Fruit fly (Drosophila melanogaster) whole organism, embryonic: Measurements from ENCODE around the gene Liprin-beta.

Experiments
- Atf-2 ChIP-seq: fragments of 200-800 bp; sonication (Bioruptor generic); optimal IDR thresholded peaks from 2 replicates; lab custom pipeline; 2016; ENCODE audit warnings: missing biosample characterization, missing genetic modification characterization
- Atf6 ChIP-seq: fragments of 200-800 bp; sonication (Bioruptor generic); IDR thresholded peaks from 2 replicates; pipeline ENCODE4 v1.3.6; 2022; ENCODE audit warnings: missing biosample characterization, missing genetic modification characterization
- CG10209 ChIP-seq: fragments of 200-800 bp; sonication (Bioruptor generic); optimal IDR thresholded peaks from 3 replicates; lab custom pipeline; 2017; ENCODE audit warnings: missing biosample characterization, mild to moderate bottlenecking, missing genetic modification characterization, missing genetic modification reagents
- CG12299 ChIP-seq: fragments of 200-800 bp; sonication (Bioruptor generic); optimal IDR thresholded peaks from 2 replicates; lab custom pipeline; 2018; ENCODE audit warnings: missing biosample characterization, mild to moderate bottlenecking, missing genetic modification characterization
- CG1233 ChIP-seq: fragments of 200-800 bp; sonication (Bioruptor generic); optimal IDR thresholded peaks from 4 replicates; lab custom pipeline; 2018; ENCODE audit warnings: missing biosample characterization, mild to moderate bottlenecking, missing genetic modification characterization
- CG17361 ChIP-seq: fragments of 200-800 bp; sonication (Bioruptor generic); IDR thresholded peaks from 3 replicates; pipeline ENCODE4 v1.3.6; 2022; ENCODE audit warnings: missing biosample characterization, missing genetic modification characterization
- CG17612 ChIP-seq: fragments of 200-800 bp; sonication (Bioruptor generic); IDR thresholded peaks from 2 replicates; pipeline ENCODE4 v1.3.6; 2022; ENCODE audit warnings: missing biosample characterization, missing genetic modification characterization
- CG17912 ChIP-seq: fragments of 200-800 bp; sonication (Bioruptor generic); optimal IDR thresholded peaks from 2 replicates; lab custom pipeline; 2018; ENCODE audit warnings: missing biosample characterization, mild to moderate bottlenecking, missing genetic modification characterization
- CG32767 ChIP-seq: fragments of 200-800 bp; sonication (Bioruptor generic); IDR thresholded peaks from 2 replicates; pipeline ENCODE4 v1.3.6; 2022; ENCODE audit warnings: missing biosample characterization, missing genetic modification characterization
- CG3281 ChIP-seq: fragments of 200-800 bp; sonication (Bioruptor generic); optimal IDR thresholded peaks from 3 replicates; lab custom pipeline; 2017; ENCODE audit warnings: missing biosample characterization, mild to moderate bottlenecking, missing genetic modification characterization
- CG6175 ChIP-seq: fragments of 200-800 bp; sonication (Bioruptor generic); IDR thresholded peaks from 3 replicates; pipeline ENCODE4 v1.3.6; 2022; ENCODE audit warnings: missing biosample characterization, missing genetic modification characterization
- CG6765 ChIP-seq: fragments of 200-800 bp; sonication (Bioruptor generic); optimal IDR thresholded peaks from 3 replicates; lab custom pipeline; 2017; ENCODE audit warnings: missing biosample characterization, mild to moderate bottlenecking, missing genetic modification characterization
- CG6791 ChIP-seq: fragments of 200-800 bp; sonication (Bioruptor generic); IDR thresholded peaks from 3 replicates; pipeline ENCODE4 v1.3.6; 2022; ENCODE audit warnings: missing biosample characterization, missing genetic modification characterization; ENCODE audit not compliant: partially characterized antibody
- CG7357 ChIP-seq: fragments of 200-800 bp; sonication (Bioruptor generic); IDR thresholded peaks from 3 replicates; pipeline ENCODE4 v1.3.6; 2022; ENCODE audit warnings: missing biosample characterization, missing genetic modification characterization
- CG7372 ChIP-seq: fragments of 200-800 bp; sonication (Bioruptor generic); IDR thresholded peaks from 2 replicates; pipeline ENCODE4 v1.3.6; 2022; ENCODE audit warnings: missing biosample characterization, missing genetic modification characterization
- CG8478 ChIP-seq: fragments of >200 bp; optimal IDR thresholded peaks from 2 replicates; lab custom pipeline; 2018
- CG9727 ChIP-seq: fragments of 200-800 bp; sonication (Bioruptor generic); optimal IDR thresholded peaks from 3 replicates; lab custom pipeline; 2017; ENCODE audit warnings: missing biosample characterization, mild to moderate bottlenecking, missing genetic modification characterization
- Dip3 ChIP-seq: fragments of 200-800 bp; sonication (Bioruptor generic); optimal IDR thresholded peaks from 3 replicates; lab custom pipeline; 2016; ENCODE audit warnings: missing biosample characterization, missing genetic modification characterization
- Eip74EF ChIP-seq, 2 experiments: fragments of 200-800 bp in 1 of 2; fragments of >200 bp in 1 of 2; sonication (Bioruptor generic) in 1 of 2; optimal IDR thresholded peaks; 2 replicates each; lab custom pipeline; 2017 to 2019; ENCODE audit warnings: missing biosample characterization in 2 of 2, missing genetic modification characterization in 2 of 2, mild to moderate bottlenecking in 1 of 2, moderate library complexity in 1 of 2
- Gsc ChIP-seq: fragments of 200-800 bp; sonication (Bioruptor generic); IDR thresholded peaks from 2 replicates; pipeline ENCODE4 v1.3.6; 2022; ENCODE audit warnings: missing biosample characterization, missing genetic modification characterization
- Hey ChIP-seq: fragments of 200-800 bp; sonication (Bioruptor generic); optimal IDR thresholded peaks from 3 replicates; lab custom pipeline; 2018; ENCODE audit warnings: missing biosample characterization, mild to moderate bottlenecking, missing genetic modification characterization
- Mad ChIP-seq: fragments of 200-800 bp; sonication (Bioruptor generic); optimal IDR thresholded peaks from 2 replicates; lab custom pipeline; 2016; ENCODE audit warnings: missing biosample characterization, missing genetic modification characterization
- Neu2 ChIP-seq: fragments of 200-800 bp; sonication (Bioruptor generic); optimal IDR thresholded peaks from 3 replicates; lab custom pipeline; 2016; ENCODE audit warnings: missing biosample characterization, missing genetic modification characterization, borderline replicate concordance
- Oaz ChIP-seq: fragments of 200-800 bp; sonication (Bioruptor generic); IDR thresholded peaks from 2 replicates; pipeline ENCODE4 v1.3.6; 2022; ENCODE audit warnings: missing biosample characterization, missing genetic modification characterization
- Sox102F ChIP-seq: fragments of 200-800 bp; sonication (Bioruptor generic); optimal IDR thresholded peaks from 2 replicates; lab custom pipeline; 2018; ENCODE audit warnings: missing biosample characterization, mild to moderate bottlenecking, missing genetic modification characterization, moderate library complexity
- Ssrp ChIP-seq: fragments of 200-800 bp; sonication (Bioruptor generic); optimal IDR thresholded peaks from 2 replicates; lab custom pipeline; 2018; ENCODE audit warnings: missing biosample characterization, mild to moderate bottlenecking, missing genetic modification characterization, moderate library complexity
- Trl ChIP-seq, 3 experiments: fragments of >200 bp in 2 of 3; fragments of 200-800 bp in 1 of 3; sonication (Bioruptor generic) in 1 of 3; optimal IDR thresholded peaks; 2 replicates in 1 of 3; 3 replicates in 2 of 3; lab custom pipeline; 2016 to 2017; ENCODE audit warnings: missing biosample characterization in 1 of 3, missing genetic modification characterization in 1 of 3
- cad ChIP-seq: fragments of >200 bp; optimal IDR thresholded peaks from 2 replicates; lab custom pipeline; 2017; ENCODE audit warnings: missing biosample characterization, missing genetic modification characterization
- crp ChIP-seq, 2 experiments: fragments of 200-800 bp; sonication (Bioruptor generic); optimal IDR thresholded peaks; 2 replicates in 1 of 2; 3 replicates in 1 of 2; lab custom pipeline; 2017; ENCODE audit warnings: missing biosample characterization in 2 of 2, missing genetic modification characterization in 2 of 2, mild to moderate bottlenecking in 1 of 2, moderate library complexity in 1 of 2
- dmrt99B ChIP-seq: fragments of 200-800 bp; sonication (Bioruptor generic); optimal IDR thresholded peaks from 2 replicates; lab custom pipeline; 2018; ENCODE audit warnings: missing biosample characterization, mild to moderate bottlenecking, missing genetic modification characterization, moderate library complexity
- dpn ChIP-seq, 2 experiments: fragments of 200-800 bp; sonication (Bioruptor generic); optimal IDR thresholded peaks; 3 replicates each; lab custom pipeline; 2016; ENCODE audit warnings: missing biosample characterization in 2 of 2, missing genetic modification characterization in 2 of 2
- en ChIP-seq: fragments of 200-800 bp; sonication (Bioruptor generic); optimal IDR thresholded peaks from 2 replicates; lab custom pipeline; 2016; ENCODE audit warnings: missing biosample characterization, missing genetic modification characterization
- ftz-f1 ChIP-seq: fragments of 200-800 bp; sonication (Bioruptor generic); optimal IDR thresholded peaks from 2 replicates; lab custom pipeline; 2016; ENCODE audit warnings: missing biosample characterization, missing genetic modification characterization
- gcm2 ChIP-seq: fragments of 200-800 bp; sonication (Bioruptor generic); optimal IDR thresholded peaks from 2 replicates; lab custom pipeline; 2016; ENCODE audit warnings: missing biosample characterization, missing genetic modification characterization
- gfzf ChIP-seq: fragments of 200-800 bp; sonication (Bioruptor generic); optimal IDR thresholded peaks from 2 replicates; lab custom pipeline; 2016; ENCODE audit warnings: missing biosample characterization, mild to moderate bottlenecking, missing genetic modification characterization, moderate library complexity
- insv ChIP-seq, 2 experiments: fragments of 200-800 bp; sonication (Bioruptor generic); optimal IDR thresholded peaks; 3 replicates each; lab custom pipeline; 2016 to 2018; ENCODE audit warnings: missing biosample characterization in 2 of 2, missing genetic modification characterization in 2 of 2
- lola ChIP-seq, 3 experiments: fragments of >200 bp in 2 of 3; fragments of 200-800 bp in 1 of 3; sonication (Bioruptor generic) in 1 of 3; optimal IDR thresholded peaks; 2 replicates each; lab custom pipeline; 2017 to 2019; ENCODE audit warnings: missing biosample characterization in 3 of 3, missing genetic modification characterization in 3 of 3, mild to moderate bottlenecking in 1 of 3, moderate library complexity in 1 of 3
- mld ChIP-seq: fragments of 200-800 bp; sonication (Bioruptor generic); IDR thresholded peaks from 3 replicates; pipeline ENCODE4 v1.3.6; 2022; ENCODE audit warnings: missing biosample characterization, missing genetic modification characterization; ENCODE audit not compliant: partially characterized antibody
- prd ChIP-seq, 3 experiments: fragments of >200 bp in 2 of 3; fragments of 200-800 bp in 1 of 3; sonication (Bioruptor generic) in 1 of 3; optimal IDR thresholded peaks in 2 of 3; IDR thresholded peaks in 1 of 3; 2 replicates in 2 of 3; 3 replicates in 1 of 3; pipeline versions ENCODE4 v1.3.6 to Lab custom; 2017 to 2022; ENCODE audit warnings: missing biosample characterization in 1 of 3, missing genetic modification characterization in 1 of 3
- sens-2 ChIP-seq: fragments of 200-800 bp; sonication (Bioruptor generic); IDR thresholded peaks from 2 replicates; pipeline ENCODE4 v1.3.6; 2022; ENCODE audit warnings: missing biosample characterization, missing genetic modification characterization
- so ChIP-seq: fragments of 200-800 bp; sonication (Bioruptor generic); IDR thresholded peaks from 3 replicates; pipeline ENCODE4 v1.3.6; 2022; ENCODE audit warnings: missing biosample characterization, missing genetic modification characterization
- sob ChIP-seq: fragments of 200-800 bp; sonication (Bioruptor generic); IDR thresholded peaks from 2 replicates; pipeline ENCODE4 v1.3.6; 2022; ENCODE audit warnings: missing biosample characterization, missing genetic modification characterization
- tin ChIP-seq: fragments of 200-800 bp; sonication (Bioruptor generic); optimal IDR thresholded peaks from 3 replicates; lab custom pipeline; 2016; ENCODE audit warnings: missing biosample characterization, missing genetic modification characterization
- tio ChIP-seq: fragments of 200-800 bp; sonication (Bioruptor generic); optimal IDR thresholded peaks from 2 replicates; lab custom pipeline; 2017; ENCODE audit warnings: missing biosample characterization, missing genetic modification characterization, inconsistent platforms
- vfl ChIP-seq: fragments of 200-800 bp; sonication (Bioruptor generic); optimal IDR thresholded peaks from 2 replicates; lab custom pipeline; 2016; ENCODE audit warnings: missing biosample characterization, missing genetic modification characterization
- z ChIP-seq: fragments of 200-800 bp; sonication (Bioruptor generic); IDR thresholded peaks from 3 replicates; pipeline ENCODE4 v1.3.6; 2022; ENCODE audit warnings: missing biosample characterization, missing genetic modification characterization
- zen ChIP-seq: fragments of 200-800 bp; sonication (Bioruptor generic); optimal IDR thresholded peaks from 3 replicates; lab custom pipeline; 2018; ENCODE audit warnings: missing biosample characterization, mild to moderate bottlenecking, missing genetic modification characterization, moderate library complexity

Liprin-beta gene

dm6 chr3L:13476566-13477452 is 36.2 kb upstream of the Liprin-beta start (continued):
- TF ChIP-seq Neu2 (GFP tag; lab: Kevin White, UChicago) (no peak), CG6791 (GFP tag; lab: Robert Waterston, UW) (no peak), CG17612 (GFP tag; lab: Robert Waterston, UW) (peak; percentile 55), CG17912 (GFP tag; lab: Kevin White, UChicago) (peak; percentile 57), CG32767 (GFP tag; lab: Robert Waterston, UW) (peak; percentile 91), Atf6 (peak; percentile 79), vfl (GFP tag; lab: Kevin White, UChicago) (peak; percentile 51), Atf-2 (GFP tag; lab: Kevin White, UChicago) (peak; percentile 32), CG3281 (peak; percentile 92), Trl (optimal IDR thresholded peaks at IDR 0.05; lab: Kevin White, UChicago) (peak; percentile 99 to 100), Trl (GFP tag; optimal IDR thresholded peaks at IDR 0.05; lab: Kevin White, UChicago) (peak; percentile 37), tio (GFP tag; lab: Kevin White, UChicago) (peak; percentile 90), CG7357 (peak; percentile 78; the same call in 2 of the 3 replicates), Sox102F (GFP tag; lab: Kevin White, UChicago) (peak; percentile 94), Eip74EF (GFP tag; optimal IDR thresholded peaks at IDR 0.05; lab: Kevin White, UChicago) (peak in 1 of 2 experiments; percentile 93), so (peak; percentile 68; the same call in 2 of the 3 replicates), sens-2 (GFP tag; lab: Robert Waterston, UW) (no peak; the same call in 1 of the 2 replicates), zen (tag; lab: Kevin White, UChicago) (peak; percentile 61), en (no peak), CG9727 (GFP tag; lab: Kevin White, UChicago) (peak; percentile 92), sob (GFP tag; lab: Robert Waterston, UW) (peak; percentile 88), Oaz (GFP tag; lab: Robert Waterston, UW) (peak; percentile 55), dmrt99B (tag; lab: Kevin White, UChicago) (peak; percentile 95), Gsc (GFP tag; lab: Robert Waterston, UW) (peak; percentile 56; the same call in 1 of the 2 replicates), CG10209 (GFP tag; lab: Kevin White, UChicago) (peak; percentile 93), CG17361 (peak; percentile 95), CG6175 (GFP tag; lab: Robert Waterston, UW) (peak; percentile 47; the same call in 1 of the 3 replicates), ftz-f1 (GFP tag; lab: Kevin White, UChicago) (no peak), cad (GFP tag; lab: Kevin White, UChicago) (no peak), tin (GFP tag; lab: Kevin White, UChicago) (peak; percentile 87), CG1233 (GFP tag; lab: Kevin White, UChicago) (peak; percentile 84), gcm2 (GFP tag; lab: Kevin White, UChicago) (peak; percentile 13), z (GFP tag; lab: Robert Waterston, UW) (no peak), prd (optimal IDR thresholded peaks at IDR 0.05; lab: Kevin White, UChicago) (no peak), prd (GFP tag; IDR thresholded peaks at IDR 0.05; lab: Robert Waterston, UW) (peak; percentile 86), Dip3 (GFP tag; lab: Kevin White, UChicago) (peak; percentile 76), Hey (tag; lab: Kevin White, UChicago) (no peak), CG8478 (no peak), Mad (GFP tag; lab: Kevin White, UChicago) (peak; percentile 66), CG12299 (tag; lab: Kevin White, UChicago) (peak; percentile 53), insv (GFP tag; optimal IDR thresholded peaks at IDR 0.05; lab: Kevin White, UChicago) (peak in 1 of 2 experiments; percentile 23), gfzf (GFP tag; lab: Kevin White, UChicago) (no peak), dpn (GFP tag; optimal IDR thresholded peaks at IDR 0.05; lab: Kevin White, UChicago) (peak; percentile 72 to 88), Ssrp (peak; percentile 90), crp (GFP tag; optimal IDR thresholded peaks at IDR 0.05; lab: Kevin White, UChicago) (peak in 1 of 2 experiments; percentile 46), mld (GFP tag; lab: Robert Waterston, UW) (no peak), CG6765 (peak; percentile 65), CG7372 (GFP tag; lab: Robert Waterston, UW) (peak; percentile 71; the same call in 1 of the 2 replicates), lola (GFP tag; optimal IDR thresholded peaks at IDR 0.05; lab: Kevin White, UChicago) (peak in 1 of 3 experiments; percentile 84)
